Fruit fly (Drosophila melanogaster) S2 (cell line): Measurements from ENCODE around the gene CG42763.
A peak's percentile ranks its signal among the peaks of the same experiment; 100 is the strongest.

ENCODE experiments used
- CG8478 ChIP-seq: fragments of >200 bp; optimal IDR thresholded peaks from 2 replicates; lab custom pipeline; 2018
- CTCF ChIP-seq, 2 experiments: fragments of >200 bp; optimal IDR thresholded peaks; 2 replicates each; lab custom pipeline; 2018

CG42763 gene

DNA sequence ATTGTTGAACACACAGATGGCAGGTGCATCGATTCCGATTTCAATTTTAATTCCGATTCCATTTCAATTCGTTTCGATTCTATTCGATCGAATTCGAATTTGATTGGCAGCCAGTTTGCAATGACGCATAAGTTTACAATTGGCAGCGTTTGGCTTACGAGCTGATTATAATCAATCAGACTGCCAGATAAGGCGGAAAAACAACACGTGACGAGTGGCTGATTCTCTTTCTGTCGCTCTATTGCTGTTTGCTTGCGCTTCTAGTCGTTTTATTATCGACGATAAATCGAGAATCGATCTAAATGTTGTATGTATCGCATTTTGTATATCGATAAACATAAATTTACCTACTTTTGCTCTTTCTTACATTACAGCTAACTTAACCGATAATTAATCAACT, 40.2 kb downstream of the CG42763 start:
- TF ChIP-seq CTCF (optimal IDR thresholded peaks at IDR 0.05; lab: Kevin White, UChicago) (no peak), CG8478 (lab: Kevin White, UChicago) (no peak)

DNA sequence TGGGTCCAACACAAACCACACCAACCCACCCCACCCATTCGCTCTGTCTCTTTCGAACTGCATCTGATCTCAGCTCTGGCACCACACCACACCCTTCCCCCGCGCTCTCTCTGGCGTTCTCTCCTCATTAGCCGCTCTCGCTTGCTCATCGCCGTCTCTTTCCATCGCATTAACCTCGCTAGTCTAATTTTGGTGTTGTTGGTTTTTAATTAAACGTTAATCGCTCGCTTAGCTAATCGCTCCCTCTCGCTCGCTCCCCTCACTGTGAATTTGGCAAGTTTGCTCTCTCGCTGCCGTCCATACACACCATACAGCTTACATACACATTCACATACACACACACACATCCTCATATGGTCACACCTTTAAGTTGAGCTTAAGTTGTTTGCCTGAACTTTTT, 40.8 kb downstream of the CG42763 start:
- no peak for TF ChIP-seq CG8478 (lab: Kevin White, UChicago)

DNA sequence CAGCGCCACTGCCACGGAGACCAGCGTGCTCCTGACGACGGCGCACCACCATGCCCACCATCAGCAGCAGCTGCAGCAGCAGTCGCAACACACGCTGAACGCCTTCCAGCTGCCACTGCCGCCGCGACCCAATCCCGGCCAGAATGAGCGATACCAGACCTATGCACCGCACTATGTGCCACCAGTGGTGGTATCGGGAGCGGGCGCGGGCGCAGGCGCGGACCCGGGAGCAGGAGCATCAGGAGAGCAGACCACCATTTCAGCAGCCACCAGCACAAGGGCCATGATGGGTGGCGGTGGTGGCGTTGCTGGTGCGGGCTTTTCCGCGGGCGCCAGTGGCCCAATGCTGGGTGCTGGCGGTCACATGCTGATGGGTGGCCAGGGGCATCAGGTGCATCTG, 41.8 kb downstream of the CG42763 start:
- TF ChIP-seq CG8478 (lab: Kevin White, UChicago) (no peak), CTCF (optimal IDR thresholded peaks at IDR 0.05; lab: Kevin White, UChicago) (no peak)

DNA sequence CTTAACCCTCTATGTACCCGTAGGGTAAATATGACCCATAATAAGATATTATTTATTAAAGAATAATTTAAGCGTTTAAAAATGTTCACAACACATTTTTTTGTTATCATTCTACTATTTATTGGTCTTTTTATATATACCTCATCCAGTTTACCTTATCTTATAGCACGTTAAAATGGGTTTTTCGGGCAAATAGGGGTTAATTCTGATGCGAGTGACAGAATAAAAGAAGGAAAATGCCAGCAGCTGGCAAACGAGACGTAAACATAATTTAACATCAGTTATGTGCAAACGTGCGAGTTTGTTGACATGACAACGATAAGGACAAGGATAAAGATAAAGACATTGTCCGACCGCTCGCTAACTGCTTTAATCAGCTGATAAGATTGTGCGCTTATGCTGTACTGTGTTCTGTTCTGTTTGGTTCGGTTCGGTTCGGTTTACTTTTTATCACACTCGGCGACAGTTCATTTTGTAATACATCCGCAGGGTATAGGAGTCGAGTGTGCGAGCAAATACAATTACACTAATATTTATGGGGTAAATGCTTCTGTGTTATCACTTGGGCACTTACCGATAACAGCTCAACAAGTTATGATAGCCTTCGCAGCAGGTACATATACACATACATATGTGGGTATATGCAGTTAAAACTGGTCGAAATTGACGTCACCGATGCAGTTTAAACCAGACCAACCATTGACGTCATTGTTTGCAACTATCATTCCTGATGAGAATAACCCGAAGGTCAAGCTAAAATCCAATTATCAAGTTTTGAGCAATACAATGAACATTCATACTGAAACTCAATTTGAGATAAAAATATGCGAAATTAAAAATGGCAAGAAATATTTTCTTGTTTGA, 44.2 kb downstream of the CG42763 start:
- TF ChIP-seq CTCF (optimal IDR thresholded peaks at IDR 0.05; lab: Kevin White, UChicago) (no peak), CG8478 (lab: Kevin White, UChicago) (no peak)

- TF ChIP-seq CG8478 (lab: Kevin White, UChicago): no peak
- no peak for TF ChIP-seq CTCF (optimal IDR thresholded peaks at IDR 0.05; lab: Kevin White, UChicago)
These were observed 45.1 kb downstream of the CG42763 start for dm6 chr2L:8099615-8100375.

dm6 chr2L:8099050-8099449, 45.9 kb downstream of the CG42763 start:
- no peak for TF ChIP-seq CTCF (optimal IDR thresholded peaks at IDR 0.05; lab: Kevin White, UChicago)
- no peak for TF ChIP-seq CG8478 (lab: Kevin White, UChicago)

- peak in 1 of 2 experiments; percentile 3 for TF ChIP-seq CTCF (optimal IDR thresholded peaks at IDR 0.05; lab: Kevin White, UChicago)
- TF ChIP-seq CG8478 (lab: Kevin White, UChicago): no peak
These were observed 46.7 kb downstream of the CG42763 start for dm6 chr2L:8097964-8098945.

- no peak for TF ChIP-seq CTCF (optimal IDR thresholded peaks at IDR 0.05; lab: Kevin White, UChicago)
- no peak for TF ChIP-seq CG8478 (lab: Kevin White, UChicago)
These were observed 47.4 kb downstream of the CG42763 start for dm6 chr2L:8097461-8097860.

- no peak for TF ChIP-seq CTCF (optimal IDR thresholded peaks at IDR 0.05; lab: Kevin White, UChicago)
- no peak for TF ChIP-seq CG8478 (lab: Kevin White, UChicago)
These were observed 49.7 kb downstream of the CG42763 start for dm6 chr2L:8095176-8095575.
